Worm (Caenorhabditis elegans): ENCODE data around the gene ugt-7.

DNA sequence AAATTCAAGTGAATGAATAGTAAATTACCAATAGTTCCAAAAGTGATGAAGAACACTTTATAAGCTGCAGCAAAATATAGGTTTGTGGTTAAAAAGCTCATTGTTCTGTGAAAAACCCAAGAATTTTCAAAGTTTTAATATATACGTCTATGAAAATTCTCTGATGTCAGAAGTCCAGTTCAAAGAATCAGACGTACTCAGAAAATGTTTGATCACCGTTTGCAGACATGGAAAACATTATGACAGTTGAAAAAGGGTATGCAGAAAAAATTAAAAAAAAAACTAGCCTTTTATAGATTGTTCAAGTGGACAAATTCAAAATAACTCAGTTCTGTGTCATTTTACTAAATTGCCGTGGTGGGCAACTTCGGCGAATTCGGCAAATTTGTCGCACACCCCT lies 25.7 kb downstream of the ugt-7 start, which contains the start of gene srsx-10:
- TF ChIP-seq tbx-37 (GFP tag; conservative IDR thresholded peaks at IDR 0.05) (no peak), ets-7 (tag; optimal IDR thresholded peaks at IDR 0.05) (no peak), flt-1 (GFP tag; IDR thresholded peaks at IDR 0.05) (no peak), ama-1 (optimal IDR thresholded peaks at IDR 0.05) (no peak), F13C5.2 (tag; optimal IDR thresholded peaks at IDR 0.05) (no peak), tra-4 (tag; optimal IDR thresholded peaks at IDR 0.05) (no peak), aly-1 (tag; optimal IDR thresholded peaks at IDR 0.05) (no peak), hmg-4 (GFP tag; optimal IDR thresholded peaks at IDR 0.05) (no peak), tbx-11 (GFP tag; IDR thresholded peaks at IDR 0.05) (no peak), pes-1 (GFP tag; IDR thresholded peaks at IDR 0.05) (no peak), ceh-36 (tag; optimal IDR thresholded peaks at IDR 0.05) (no peak)
